Worm (Caenorhabditis elegans): Measurements from ENCODE around the gene dnj-2.

DNA sequence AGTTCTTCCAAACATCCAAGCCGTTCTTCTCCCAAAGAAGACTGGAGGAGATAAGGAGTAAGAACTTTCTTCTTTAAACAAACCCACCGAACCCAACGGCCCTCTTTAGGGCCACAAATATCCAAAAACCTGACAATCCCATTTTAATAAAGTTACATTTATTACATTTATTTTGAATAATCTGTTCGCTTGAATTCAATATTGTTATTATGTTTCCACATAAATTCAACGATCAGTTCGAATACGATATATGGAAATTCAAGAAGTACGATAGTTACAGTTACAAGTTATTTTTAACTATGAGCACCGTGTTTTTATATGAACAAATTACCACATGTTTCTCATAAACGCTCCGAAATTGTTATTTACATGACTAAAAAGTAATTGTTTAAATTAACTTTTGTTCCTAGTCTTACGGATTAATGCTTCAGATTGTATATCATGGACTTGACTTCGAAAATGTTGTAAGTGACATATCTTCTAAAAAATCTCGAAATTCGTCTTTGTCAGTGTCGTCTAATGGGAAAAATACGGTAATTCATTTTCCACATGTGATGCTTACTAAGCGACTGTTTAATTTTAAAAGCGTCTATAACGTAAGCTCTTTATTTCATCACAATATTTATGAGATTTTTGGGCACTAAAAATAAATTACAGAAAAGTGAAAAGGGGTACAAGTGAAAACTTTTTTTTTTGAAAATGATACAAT lies 27.1 kb upstream of the dnj-2 start:
- no peak for TF ChIP-seq him-1 (tag; optimal IDR thresholded peaks at IDR 0.05)
- TF ChIP-seq W03F9.2 (tag; optimal IDR thresholded peaks at IDR 0.05) = no peak
- no peak for TF ChIP-seq dao-5 (tag; optimal IDR thresholded peaks at IDR 0.05)

Data from whole organism, L4/young adult.